Fruit fly (Drosophila melanogaster) whole organism, embryonic: ENCODE results near the gene ph-d.

Source experiments
- ATbp ChIP-seq: fragments of 200-800 bp; sonication (Bioruptor generic); optimal IDR thresholded peaks from 2 replicates; lab custom pipeline; 2017; ENCODE audit warnings: missing biosample characterization, mild to moderate bottlenecking, missing genetic modification characterization, missing genetic modification reagents
- Abd-B ChIP-seq: fragments of 200-800 bp; sonication (Bioruptor generic); optimal IDR thresholded peaks from 2 replicates; lab custom pipeline; 2018; ENCODE audit warnings: missing biosample characterization, mild to moderate bottlenecking, missing genetic modification characterization, moderate library complexity
- Blimp-1 ChIP-seq: fragments of 200-800 bp; sonication (Bioruptor generic); optimal IDR thresholded peaks from 3 replicates; lab custom pipeline; 2018; ENCODE audit warnings: missing biosample characterization, missing genetic modification characterization, mild to moderate bottlenecking, moderate library complexity, missing genetic modification reagents
- CG11695 ChIP-seq: fragments of 200-800 bp; sonication (Bioruptor generic); IDR thresholded peaks from 3 replicates; pipeline ENCODE4 v1.3.6; 2022; ENCODE audit warnings: missing biosample characterization, missing genetic modification characterization
- CG13624 ChIP-seq: fragments of 200-800 bp; sonication (Bioruptor generic); optimal IDR thresholded peaks from 2 replicates; lab custom pipeline; 2016; ENCODE audit warnings: missing biosample characterization, missing genetic modification characterization
- CG15073 ChIP-seq: fragments of 200-800 bp; sonication (Bioruptor generic); optimal IDR thresholded peaks from 2 replicates; lab custom pipeline; 2016; ENCODE audit warnings: missing biosample characterization, missing genetic modification characterization
- CG15269 ChIP-seq: fragments of 200-800 bp; sonication (Bioruptor generic); optimal IDR thresholded peaks from 2 replicates; lab custom pipeline; 2018; ENCODE audit warnings: missing biosample characterization, mild to moderate bottlenecking, missing genetic modification characterization, moderate library complexity
- CG17802 ChIP-seq: fragments of 200-800 bp; sonication (Bioruptor generic); optimal IDR thresholded peaks from 2 replicates; lab custom pipeline; 2018; ENCODE audit warnings: missing biosample characterization, mild to moderate bottlenecking, missing genetic modification characterization, moderate library complexity
- CG17829 ChIP-seq: fragments of 200-800 bp; optimal IDR thresholded peaks from 2 replicates; lab custom pipeline; 2019; ENCODE audit warnings: missing biosample characterization, mild to moderate bottlenecking, missing genetic modification characterization, moderate library complexity
- CG1792 ChIP-seq: fragments of 200-800 bp; sonication (Bioruptor generic); optimal IDR thresholded peaks from 2 replicates; lab custom pipeline; 2016; ENCODE audit warnings: missing biosample characterization, missing genetic modification characterization
- CG18262 ChIP-seq: fragments of 200-800 bp; optimal IDR thresholded peaks from 3 replicates; lab custom pipeline; 2019; ENCODE audit warnings: missing biosample characterization, mild to moderate bottlenecking, missing genetic modification characterization, moderate library complexity
- CG3281 ChIP-seq: fragments of 200-800 bp; sonication (Bioruptor generic); optimal IDR thresholded peaks from 3 replicates; lab custom pipeline; 2017; ENCODE audit warnings: missing biosample characterization, mild to moderate bottlenecking, missing genetic modification characterization
- CG34376 ChIP-seq: fragments of 200-800 bp; sonication (Bioruptor generic); optimal IDR thresholded peaks from 2 replicates; lab custom pipeline; 2018; ENCODE audit warnings: missing biosample characterization, mild to moderate bottlenecking, missing genetic modification characterization
- CG4617 ChIP-seq: fragments of 200-800 bp; sonication (Bioruptor generic); optimal IDR thresholded peaks from 3 replicates; lab custom pipeline; 2016; ENCODE audit warnings: missing biosample characterization, missing genetic modification characterization, borderline replicate concordance
- CG5180 ChIP-seq: fragments of 200-800 bp; sonication (Bioruptor generic); optimal IDR thresholded peaks from 3 replicates; lab custom pipeline; 2017; ENCODE audit warnings: missing biosample characterization, missing genetic modification characterization, mild to moderate bottlenecking, moderate library complexity, missing genetic modification reagents
- CG6272 ChIP-seq: fragments of 200-800 bp; sonication (Bioruptor generic); IDR thresholded peaks from 2 replicates; pipeline ENCODE4 v1.3.6; 2022; ENCODE audit warnings: missing biosample characterization, missing genetic modification characterization
- CG7271 ChIP-seq: fragments of 200-800 bp; sonication (Bioruptor generic); optimal IDR thresholded peaks from 2 replicates; lab custom pipeline; 2018; ENCODE audit warnings: missing biosample characterization, mild to moderate bottlenecking, missing genetic modification characterization, moderate library complexity
- CG7786 ChIP-seq: fragments of 200-800 bp; sonication (Bioruptor generic); optimal IDR thresholded peaks from 2 replicates; lab custom pipeline; 2016; ENCODE audit warnings: missing biosample characterization, missing genetic modification characterization
- CG8478 ChIP-seq: fragments of >200 bp; optimal IDR thresholded peaks from 2 replicates; lab custom pipeline; 2018
- CG9797 ChIP-seq: fragments of 200-800 bp; sonication (Bioruptor generic); optimal IDR thresholded peaks from 3 replicates; lab custom pipeline; 2018; ENCODE audit warnings: missing biosample characterization, mild to moderate bottlenecking, missing genetic modification characterization
- CHES-1-like ChIP-seq: fragments of 200-800 bp; sonication (Bioruptor generic); optimal IDR thresholded peaks from 2 replicates; lab custom pipeline; 2016; ENCODE audit warnings: missing biosample characterization, missing genetic modification characterization
- CrebB ChIP-seq: fragments of 200-800 bp; sonication (Bioruptor generic); optimal IDR thresholded peaks from 3 replicates; lab custom pipeline; 2018; ENCODE audit warnings: missing biosample characterization, mild to moderate bottlenecking, missing genetic modification characterization
- D19A ChIP-seq: fragments of 200-800 bp; optimal IDR thresholded peaks from 3 replicates; lab custom pipeline; 2019; ENCODE audit warnings: missing biosample characterization, mild to moderate bottlenecking, missing genetic modification characterization, moderate library complexity
- Doc2 ChIP-seq: fragments of 200-800 bp; sonication (Bioruptor generic); IDR thresholded peaks from 2 replicates; pipeline ENCODE4 v1.3.6; 2022; ENCODE audit warnings: missing biosample characterization, missing genetic modification characterization
- Ets65A ChIP-seq: fragments of 200-800 bp; sonication (Bioruptor generic); peaks from one replicate; lab custom pipeline; 2016; ENCODE audit warnings: missing biosample characterization, missing genetic modification characterization
- Hsf ChIP-seq: fragments of 200-800 bp; sonication (Bioruptor generic); optimal IDR thresholded peaks from 3 replicates; lab custom pipeline; 2016; ENCODE audit warnings: missing biosample characterization, missing genetic modification characterization
- Lim3 ChIP-seq: fragments of 200-800 bp; sonication (Bioruptor generic); IDR thresholded peaks from 2 replicates; pipeline ENCODE4 v1.3.6; 2022; ENCODE audit warnings: missing biosample characterization, missing genetic modification characterization
- NFAT ChIP-seq: fragments of 200-800 bp; sonication (Bioruptor generic); IDR thresholded peaks from 2 replicates; pipeline ENCODE4 v1.3.6; 2022; ENCODE audit warnings: missing biosample characterization, missing genetic modification characterization
- Nf-YC ChIP-seq: fragments of 200-800 bp; optimal IDR thresholded peaks from 3 replicates; lab custom pipeline; 2019; ENCODE audit warnings: missing biosample characterization, mild to moderate bottlenecking, missing genetic modification characterization, moderate library complexity
- Taf1 ChIP-seq: fragments of 200-800 bp; sonication (Bioruptor generic); IDR thresholded peaks from 2 replicates; pipeline ENCODE4 v1.3.6; 2022; ENCODE audit warnings: missing biosample characterization, missing genetic modification characterization
- Xbp1 ChIP-seq: fragments of 200-800 bp; sonication (Bioruptor generic); optimal IDR thresholded peaks from 3 replicates; lab custom pipeline; 2016; ENCODE audit warnings: missing biosample characterization, mild to moderate bottlenecking, missing genetic modification characterization
- ac ChIP-seq: fragments of 200-800 bp; sonication (Bioruptor generic); optimal IDR thresholded peaks from 3 replicates; lab custom pipeline; 2017; ENCODE audit warnings: missing biosample characterization, mild to moderate bottlenecking, missing genetic modification characterization
- ash1 ChIP-seq: fragments of 200-800 bp; sonication (Bioruptor generic); optimal IDR thresholded peaks from 2 replicates; lab custom pipeline; 2018; ENCODE audit warnings: missing biosample characterization, mild to moderate bottlenecking, missing genetic modification characterization
- corto ChIP-seq: fragments of 200-800 bp; sonication (Bioruptor generic); optimal IDR thresholded peaks from 2 replicates; lab custom pipeline; 2016; ENCODE audit warnings: missing biosample characterization, mild to moderate bottlenecking, missing genetic modification characterization, moderate library complexity
- croc ChIP-seq: fragments of 200-800 bp; sonication (Bioruptor generic); conservative IDR thresholded peaks from 3 replicates; pipeline ENCODE4 v1.3.6; 2022; ENCODE audit warnings: missing biosample characterization, missing genetic modification characterization
- fd3F ChIP-seq: fragments of 200-800 bp; sonication (Bioruptor generic); optimal IDR thresholded peaks from 2 replicates; lab custom pipeline; 2018; ENCODE audit warnings: missing biosample characterization, mild to moderate bottlenecking, missing genetic modification characterization, moderate library complexity
- grau ChIP-seq: fragments of 200-800 bp; optimal IDR thresholded peaks from 3 replicates; lab custom pipeline; 2019; ENCODE audit warnings: missing biosample characterization, mild to moderate bottlenecking, missing genetic modification characterization, moderate library complexity
- jumu ChIP-seq: fragments of 200-800 bp; sonication (Bioruptor generic); optimal IDR thresholded peaks from 3 replicates; lab custom pipeline; 2016; ENCODE audit warnings: missing biosample characterization, missing genetic modification characterization
- mirr ChIP-seq: fragments of 200-800 bp; sonication (Bioruptor generic); optimal IDR thresholded peaks from 3 replicates; lab custom pipeline; 2018; ENCODE audit warnings: missing biosample characterization, mild to moderate bottlenecking, missing genetic modification characterization
- org-1 ChIP-seq: fragments of 200-800 bp; sonication (Bioruptor generic); optimal IDR thresholded peaks from 2 replicates; lab custom pipeline; 2017; ENCODE audit warnings: missing biosample characterization, missing genetic modification characterization
- schlank ChIP-seq: fragments of 200-800 bp; sonication (Bioruptor generic); optimal IDR thresholded peaks from 2 replicates; lab custom pipeline; 2018; ENCODE audit warnings: missing biosample characterization, mild to moderate bottlenecking, missing genetic modification characterization
- sens ChIP-seq: fragments of 200-800 bp; sonication (Bioruptor generic); peaks from one replicate; lab custom pipeline; 2016; ENCODE audit warnings: missing biosample characterization, missing genetic modification characterization
- sna ChIP-seq: fragments of 200-800 bp; sonication (Bioruptor generic); IDR thresholded peaks from 2 replicates; pipeline ENCODE4 v1.3.6; 2022; ENCODE audit warnings: missing biosample characterization, missing genetic modification characterization; ENCODE audit not compliant: partially characterized antibody
- sr ChIP-seq: fragments of 200-800 bp; sonication (Bioruptor generic); IDR thresholded peaks from 3 replicates; pipeline ENCODE4 v1.3.6; 2022; ENCODE audit warnings: missing biosample characterization, missing genetic modification characterization
- twi ChIP-seq: fragments of 200-800 bp; optimal IDR thresholded peaks from 2 replicates; lab custom pipeline; 2019; ENCODE audit warnings: missing biosample characterization, mild to moderate bottlenecking, missing genetic modification characterization, moderate library complexity
- unpg ChIP-seq: fragments of 200-800 bp; sonication (Bioruptor generic); optimal IDR thresholded peaks from 3 replicates; lab custom pipeline; 2018; ENCODE audit warnings: missing biosample characterization, mild to moderate bottlenecking, missing genetic modification characterization, moderate library complexity
- vnd ChIP-seq: fragments of 200-800 bp; sonication (Bioruptor generic); IDR thresholded peaks from 3 replicates; pipeline ENCODE4 v1.3.6; 2022; ENCODE audit warnings: missing biosample characterization, missing genetic modification characterization; ENCODE audit not compliant: partially characterized antibody
- zfh2 ChIP-seq: fragments of 200-800 bp; sonication (Bioruptor generic); optimal IDR thresholded peaks from 2 replicates; lab custom pipeline; 2016; ENCODE audit warnings: missing biosample characterization, missing genetic modification characterization

ph-d gene

dm6 chrX:2135868-2136787 lies 13.0 kb upstream of the ph-d start (continued):
- TF ChIP-seq CG4617 (GFP tag; lab: Kevin White, UChicago) = peak; percentile 1
- no peak for TF ChIP-seq CG15073 (GFP tag; lab: Kevin White, UChicago)
- no peak for TF ChIP-seq CG34376
- peak; percentile 75 for TF ChIP-seq twi (tag; lab: Kevin White, UChicago)
- no peak for TF ChIP-seq CG8478 (lab: Kevin White, UChicago)
- peak; percentile 13 for TF ChIP-seq Blimp-1 (GFP tag; lab: Kevin White, UChicago)
- TF ChIP-seq CG9797 = no peak
- TF ChIP-seq jumu (GFP tag; lab: Kevin White, UChicago) = peak; percentile 58
- TF ChIP-seq CG6272 (GFP tag; lab: Robert Waterston, UW) = peak; percentile 11; the same call in 1 of the 2 replicates
- peak; percentile 33 for TF ChIP-seq CG7786 (GFP tag; lab: Kevin White, UChicago)
- peak; percentile 47 for TF ChIP-seq Xbp1 (GFP tag; lab: Kevin White, UChicago)
- TF ChIP-seq croc (GFP tag; lab: Robert Waterston, UW) = peak; percentile 18; the same call in 1 of the 3 replicates
- TF ChIP-seq Ets65A (GFP tag; lab: Kevin White, UChicago) = peak; percentile 81
- TF ChIP-seq NFAT = 0 out of 2 replicates have a peak, but pooled peaks have one; percentile 22
- TF ChIP-seq CG1792 (GFP tag; lab: Kevin White, UChicago) = peak; percentile 17
- TF ChIP-seq Doc2 = no peak
- TF ChIP-seq Lim3 = no peak
- TF ChIP-seq Nf-YC (tag; lab: Kevin White, UChicago) = no peak
- TF ChIP-seq sens (GFP tag; lab: Kevin White, UChicago) = peak; percentile 73
- no peak for TF ChIP-seq sna
- peak; percentile 54 for TF ChIP-seq CG15269
- TF ChIP-seq corto (GFP tag; lab: Kevin White, UChicago) = no peak
- peak; percentile 6 for TF ChIP-seq CG18262 (tag; lab: Kevin White, UChicago)
- peak; percentile 92 for TF ChIP-seq grau
- 0 out of 3 replicates have a peak, but pooled peaks have one; percentile 23 for TF ChIP-seq sr (GFP tag; lab: Robert Waterston, UW)
- TF ChIP-seq CG11695 (GFP tag; lab: Robert Waterston, UW) = peak; percentile 23; the same call in 1 of the 3 replicates
- no peak for TF ChIP-seq mirr
- TF ChIP-seq schlank (tag; lab: Kevin White, UChicago) = no peak
- TF ChIP-seq CG3281 (GFP tag; lab: Kevin White, UChicago) = peak; percentile 30
- peak; percentile 0 for TF ChIP-seq CG17802 (tag; lab: Kevin White, UChicago)
- TF ChIP-seq CG17829 = no peak
- peak; percentile 1 for TF ChIP-seq org-1 (GFP tag; lab: Kevin White, UChicago)
- no peak for TF ChIP-seq CG5180 (GFP tag; lab: Kevin White, UChicago)
- TF ChIP-seq D19A (tag; lab: Kevin White, UChicago) = peak; percentile 98
- peak; percentile 12 for TF ChIP-seq CG13624
- TF ChIP-seq Hsf (GFP tag; lab: Kevin White, UChicago) = peak; percentile 42
- TF ChIP-seq ac (GFP tag; lab: Kevin White, UChicago) = no peak
- TF ChIP-seq zfh2 (GFP tag; lab: Kevin White, UChicago) = peak; percentile 33
- TF ChIP-seq CrebB (tag; lab: Kevin White, UChicago) = no peak
- TF ChIP-seq Taf1 = peak; percentile 19; the same call in 1 of the 2 replicates
- TF ChIP-seq ash1 = peak; percentile 20
- TF ChIP-seq vnd = 0 out of 3 replicates have a peak, but pooled peaks have one; percentile 5
- TF ChIP-seq Abd-B (GFP tag; lab: Kevin White, UChicago) = peak; percentile 44
- peak; percentile 45 for TF ChIP-seq unpg
- peak; percentile 46 for TF ChIP-seq CG7271 (tag; lab: Kevin White, UChicago)
- TF ChIP-seq fd3F (GFP tag; lab: Kevin White, UChicago) = no peak
- peak; percentile 14 for TF ChIP-seq CHES-1-like (GFP tag; lab: Kevin White, UChicago)
- TF ChIP-seq ATbp = peak; percentile 34
